Worm (Caenorhabditis elegans): ENCODE results near the gene ctsa-4.1.

DNA sequence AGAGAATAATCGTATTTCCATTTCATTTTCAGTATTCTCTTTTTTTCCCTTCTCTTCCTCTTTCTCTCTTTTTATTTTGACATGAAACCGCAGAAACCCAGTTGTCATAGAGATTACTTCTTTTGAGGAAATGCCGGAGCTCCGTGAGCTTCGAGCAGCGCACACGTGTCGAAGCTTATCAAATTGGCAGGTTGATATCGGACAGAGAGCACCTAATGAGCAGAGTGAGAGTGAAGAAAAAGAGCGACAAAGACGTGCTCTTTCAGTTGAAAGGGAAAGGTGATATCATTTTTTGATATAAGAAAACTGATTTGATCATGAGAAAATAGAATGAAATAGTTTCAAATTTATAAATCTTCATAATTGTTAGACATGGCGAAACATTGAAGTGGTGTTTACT lies 31.4 kb upstream of the ctsa-4.1 start, which contains the start of gene C32D5.14:
- TF ChIP-seq F13C5.2 (tag; optimal IDR thresholded peaks at IDR 0.05) (no peak), flt-1 (GFP tag; IDR thresholded peaks at IDR 0.05) (no peak), hmg-4 (GFP tag; optimal IDR thresholded peaks at IDR 0.05) (no peak), pes-1 (GFP tag; IDR thresholded peaks at IDR 0.05) (no peak), ceh-13 (GFP tag; optimal IDR thresholded peaks at IDR 0.05) (no peak)
